Fruit fly (Drosophila melanogaster): ENCODE data around the gene CG32284.

DNA sequence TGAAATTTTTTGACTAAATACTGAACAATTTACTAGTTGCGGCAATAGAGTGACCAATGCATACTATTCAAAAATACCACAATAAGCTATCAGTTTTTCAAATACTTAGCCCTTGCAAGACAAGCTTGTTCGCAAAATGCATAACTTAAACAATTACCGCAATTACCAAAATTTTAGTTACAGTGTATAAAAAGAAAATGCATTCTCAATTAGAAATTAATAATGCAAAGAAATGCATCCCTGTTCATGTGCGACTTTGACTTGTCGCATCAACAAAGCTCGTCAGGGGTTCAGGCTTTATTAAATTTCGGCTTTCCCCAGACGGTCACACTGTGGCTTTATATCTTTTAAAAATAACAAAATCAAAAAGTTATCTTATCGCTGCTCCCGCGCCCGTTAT, 32.4 kb downstream of the CG32284 start, which contains the start of the genes hob and nSMase:
- TF ChIP-seq Mio (GFP tag; optimal IDR thresholded peaks at IDR 0.05) (no peak), Rel (GFP tag; optimal IDR thresholded peaks at IDR 0.05) (no peak), Rel (tag; optimal IDR thresholded peaks at IDR 0.05) (no peak), Jra (GFP tag; optimal IDR thresholded peaks at IDR 0.05) (no peak), lola (GFP tag; optimal IDR thresholded peaks at IDR 0.05) (no peak), Dfd (GFP tag; optimal IDR thresholded peaks at IDR 0.05) (no peak), usp (GFP tag; optimal IDR thresholded peaks at IDR 0.05) (no peak), jim (GFP tag; optimal IDR thresholded peaks at IDR 0.05) (no peak), brk (GFP tag; optimal IDR thresholded peaks at IDR 0.05) (no peak)
